Worm (Caenorhabditis elegans) whole organism, L3 larva: ENCODE results near the gene gpx-3.
A peak's percentile ranks its signal among the peaks of the same experiment; 100 is the strongest.

ENCODE experiments used
- R02D3.7 ChIP-seq: fragments of 150-350 bp; optimal IDR thresholded peaks from 2 replicates; lab custom pipeline; 2014; ENCODE audit warnings: missing biosample characterization, missing genetic modification characterization
- ZK546.5 ChIP-seq: sonication (generic microtip); optimal IDR thresholded peaks from 2 replicates; lab custom pipeline; 2017; ENCODE audit warnings: missing biosample characterization, missing genetic modification characterization
- aly-2 ChIP-seq: fragments of 150-350 bp; optimal IDR thresholded peaks from 2 replicates; lab custom pipeline; 2014; ENCODE audit warnings: missing biosample characterization, missing genetic modification characterization
- ama-1 ChIP-seq: fragments of 150-350 bp; optimal IDR thresholded peaks from 2 replicates; lab custom pipeline; 2018
- ceh-16 ChIP-seq: sonication (generic microtip); optimal IDR thresholded peaks from 2 replicates; lab custom pipeline; 2017; ENCODE audit warnings: missing biosample characterization, missing genetic modification characterization
- ceh-28 ChIP-seq: fragments of 150-350 bp; optimal IDR thresholded peaks from 2 replicates; lab custom pipeline; 2014; ENCODE audit warnings: missing biosample characterization, missing genetic modification reagents, missing genetic modification characterization
- ceh-82 ChIP-seq: fragments of 150-350 bp; optimal IDR thresholded peaks from 2 replicates; lab custom pipeline; 2014; ENCODE audit warnings: missing biosample characterization, missing genetic modification characterization
- ceh-9 ChIP-seq: sonication (generic microtip); optimal IDR thresholded peaks from 2 replicates; lab custom pipeline; 2018; ENCODE audit warnings: missing biosample characterization, missing genetic modification characterization
- daf-12 ChIP-seq: fragments of 150-350 bp; optimal IDR thresholded peaks from 2 replicates; lab custom pipeline; 2014; ENCODE audit warnings: missing biosample characterization, missing genetic modification reagents, missing genetic modification characterization
- egl-27 ChIP-seq: sonication (generic microtip); optimal IDR thresholded peaks from 4 replicates; lab custom pipeline; 2017; ENCODE audit warnings: missing biosample characterization, missing genetic modification reagents, missing genetic modification characterization
- elt-2 ChIP-seq: sonication (generic microtip); optimal IDR thresholded peaks from 2 replicates; lab custom pipeline; 2016; ENCODE audit warnings: missing genetic modification reagents, mild to moderate bottlenecking, missing genetic modification characterization, missing compliant biosample characterization
- elt-3 ChIP-seq, 3 experiments: fragments of 150-350 bp in 1 of 3; sonication (generic microtip) in 2 of 3; optimal IDR thresholded peaks; 2 replicates in 2 of 3; 4 replicates in 1 of 3; lab custom pipeline; 2014 to 2017; ENCODE audit warnings: missing biosample characterization in 3 of 3, missing genetic modification characterization in 3 of 3
- eor-1 ChIP-seq, 2 experiments: fragments of 150-350 bp; optimal IDR thresholded peaks; 2 replicates each; lab custom pipeline; 2014 to 2018; ENCODE audit warnings: missing biosample characterization in 2 of 2, missing genetic modification characterization in 2 of 2
- fkh-10 ChIP-seq: sonication (generic microtip); optimal IDR thresholded peaks from 2 replicates; lab custom pipeline; 2017; ENCODE audit warnings: missing biosample characterization, missing genetic modification reagents, missing genetic modification characterization
- fkh-2 ChIP-seq: fragments of 150-350 bp; optimal IDR thresholded peaks from 2 replicates; lab custom pipeline; 2014; ENCODE audit warnings: missing biosample characterization, missing genetic modification reagents, missing genetic modification characterization
- fos-1 ChIP-seq: fragments of 150-350 bp; optimal IDR thresholded peaks from 2 replicates; lab custom pipeline; 2014; ENCODE audit warnings: missing biosample characterization, missing genetic modification characterization
- hmg-11 ChIP-seq: sonication (generic microtip); optimal IDR thresholded peaks from 2 replicates; lab custom pipeline; 2016; ENCODE audit warnings: missing genetic modification characterization, missing compliant biosample characterization
- jun-1 ChIP-seq: fragments of 150-350 bp; optimal IDR thresholded peaks from 2 replicates; lab custom pipeline; 2014; ENCODE audit warnings: missing biosample characterization, missing genetic modification reagents, missing genetic modification characterization
- lin-15B ChIP-seq: fragments of 150-350 bp; optimal IDR thresholded peaks from 2 replicates; lab custom pipeline; 2014; ENCODE audit warnings: missing biosample characterization, missing genetic modification characterization
- lin-39 ChIP-seq: fragments of 150-350 bp; optimal IDR thresholded peaks from 2 replicates; lab custom pipeline; 2018; ENCODE audit warnings: missing biosample characterization, missing genetic modification reagents, missing genetic modification characterization
- lsy-12 ChIP-seq: sonication (generic microtip); optimal IDR thresholded peaks from 2 replicates; lab custom pipeline; 2016; ENCODE audit warnings: mild to moderate bottlenecking, missing genetic modification characterization, missing compliant biosample characterization
- mdl-1 ChIP-seq: fragments of 150-350 bp; optimal IDR thresholded peaks from 2 replicates; lab custom pipeline; 2014; ENCODE audit warnings: missing biosample characterization, missing genetic modification characterization
- mml-1 ChIP-seq: fragments of 150-350 bp; sonication (generic microtip); optimal IDR thresholded peaks from 3 replicates; lab custom pipeline; 2014; ENCODE audit warnings: missing biosample characterization, missing genetic modification characterization
- nfya-1 ChIP-seq: sonication (generic microtip); optimal IDR thresholded peaks from 2 replicates; lab custom pipeline; 2017; ENCODE audit warnings: missing genetic modification characterization, mild to moderate bottlenecking, missing compliant biosample characterization, antibody characterized with exemption, moderate library complexity; ENCODE audit not compliant: insufficient read depth
- nhr-11 ChIP-seq: fragments of 150-350 bp; optimal IDR thresholded peaks from 2 replicates; lab custom pipeline; 2014; ENCODE audit warnings: missing biosample characterization, missing genetic modification characterization
- nhr-12 ChIP-seq: fragments of 150-350 bp; optimal IDR thresholded peaks from 2 replicates; lab custom pipeline; 2014; ENCODE audit warnings: missing biosample characterization, missing genetic modification characterization
- nhr-23 ChIP-seq: fragments of 150-350 bp; optimal IDR thresholded peaks from 2 replicates; lab custom pipeline; 2014; ENCODE audit warnings: missing biosample characterization, missing genetic modification reagents, missing genetic modification characterization
- nhr-237 ChIP-seq: fragments of 150-350 bp; optimal IDR thresholded peaks from 2 replicates; lab custom pipeline; 2014; ENCODE audit warnings: missing biosample characterization, missing genetic modification characterization
- nhr-25 ChIP-seq: sonication (generic microtip); optimal IDR thresholded peaks from 2 replicates; lab custom pipeline; 2017; ENCODE audit warnings: missing biosample characterization, missing genetic modification characterization
- nhr-43 ChIP-seq: sonication (generic microtip); optimal IDR thresholded peaks from 2 replicates; lab custom pipeline; 2016; ENCODE audit warnings: mild to moderate bottlenecking, missing genetic modification characterization, missing compliant biosample characterization; ENCODE audit not compliant: poor library complexity, severe bottlenecking
- nhr-76 ChIP-seq: fragments of 150-350 bp; sonication (generic microtip); optimal IDR thresholded peaks from 5 replicates; lab custom pipeline; 2014; ENCODE audit warnings: missing biosample characterization, missing genetic modification characterization
- nhr-77 ChIP-seq: fragments of 150-350 bp; optimal IDR thresholded peaks from 2 replicates; lab custom pipeline; 2014; ENCODE audit warnings: missing biosample characterization, missing genetic modification characterization
- pha-4 ChIP-seq: fragments of 150-350 bp; optimal IDR thresholded peaks from 2 replicates; lab custom pipeline; 2014; ENCODE audit warnings: missing biosample characterization, missing genetic modification reagents, missing genetic modification characterization
- pqm-1 ChIP-seq: fragments of 150-350 bp; optimal IDR thresholded peaks from 2 replicates; lab custom pipeline; 2017; ENCODE audit warnings: missing biosample characterization, missing genetic modification characterization, inconsistent platforms
- skn-1 ChIP-seq: fragments of 150-350 bp; optimal IDR thresholded peaks from 2 replicates; lab custom pipeline; 2014; ENCODE audit warnings: missing biosample characterization, missing genetic modification characterization
- snpc-4 ChIP-seq: fragments of 150-350 bp; optimal IDR thresholded peaks from 2 replicates; lab custom pipeline; 2014; ENCODE audit warnings: missing biosample characterization, missing genetic modification characterization
- unc-39 ChIP-seq: sonication (generic microtip); optimal IDR thresholded peaks from 4 replicates; lab custom pipeline; 2017; ENCODE audit warnings: missing biosample characterization, missing genetic modification characterization
- unc-62 ChIP-seq: fragments of 150-350 bp; sonication (generic microtip); optimal IDR thresholded peaks from 4 replicates; lab custom pipeline; 2014; ENCODE audit warnings: missing biosample characterization, missing genetic modification reagents, missing genetic modification characterization
- zag-1 ChIP-seq: fragments of 150-350 bp; optimal IDR thresholded peaks from 2 replicates; lab custom pipeline; 2014; ENCODE audit warnings: missing biosample characterization, missing genetic modification characterization
- ztf-11 ChIP-seq: fragments of 150-350 bp; optimal IDR thresholded peaks from 2 replicates; lab custom pipeline; 2014; ENCODE audit warnings: missing biosample characterization, missing genetic modification characterization
- ztf-4 ChIP-seq: fragments of 150-350 bp; optimal IDR thresholded peaks from 2 replicates; lab custom pipeline; 2014; ENCODE audit warnings: missing biosample characterization, missing genetic modification characterization

gpx-3 gene

DNA sequence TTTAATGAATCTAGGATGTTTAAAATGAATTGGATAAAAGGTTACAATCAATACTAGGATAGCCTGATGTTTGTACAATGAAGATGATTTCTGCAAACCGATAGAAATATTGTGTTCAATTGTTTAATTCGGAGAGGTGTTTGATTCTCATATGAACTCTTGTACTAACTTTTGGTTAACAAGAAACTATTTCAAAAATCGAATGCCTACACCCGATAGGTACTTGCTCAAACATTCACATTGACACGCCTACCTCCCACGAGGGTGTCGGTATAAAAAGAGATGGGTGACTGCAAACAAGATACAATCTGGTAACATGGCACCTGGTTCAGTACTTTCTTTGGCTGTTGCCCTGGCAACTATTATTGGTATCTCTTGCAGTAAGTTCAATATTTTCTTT is at the start of gene gpx-3:
TSS of gene gpx-3 (plus strand) at position 301 of the 400 bp plus-strand sequence.
- TF ChIP-seq nhr-76 (tag; lab: Kevin White, UChicago) (no peak), nhr-12 (tag; lab: Kevin White, UChicago) (no peak), nhr-237 (tag; lab: Kevin White, UChicago) (no peak), pha-4 (tag; lab: Kevin White, UChicago) (peak; percentile 2), unc-39 (tag; lab: Kevin White, UChicago) (no peak), jun-1 (tag; lab: Kevin White, UChicago) (no peak)

DNA sequence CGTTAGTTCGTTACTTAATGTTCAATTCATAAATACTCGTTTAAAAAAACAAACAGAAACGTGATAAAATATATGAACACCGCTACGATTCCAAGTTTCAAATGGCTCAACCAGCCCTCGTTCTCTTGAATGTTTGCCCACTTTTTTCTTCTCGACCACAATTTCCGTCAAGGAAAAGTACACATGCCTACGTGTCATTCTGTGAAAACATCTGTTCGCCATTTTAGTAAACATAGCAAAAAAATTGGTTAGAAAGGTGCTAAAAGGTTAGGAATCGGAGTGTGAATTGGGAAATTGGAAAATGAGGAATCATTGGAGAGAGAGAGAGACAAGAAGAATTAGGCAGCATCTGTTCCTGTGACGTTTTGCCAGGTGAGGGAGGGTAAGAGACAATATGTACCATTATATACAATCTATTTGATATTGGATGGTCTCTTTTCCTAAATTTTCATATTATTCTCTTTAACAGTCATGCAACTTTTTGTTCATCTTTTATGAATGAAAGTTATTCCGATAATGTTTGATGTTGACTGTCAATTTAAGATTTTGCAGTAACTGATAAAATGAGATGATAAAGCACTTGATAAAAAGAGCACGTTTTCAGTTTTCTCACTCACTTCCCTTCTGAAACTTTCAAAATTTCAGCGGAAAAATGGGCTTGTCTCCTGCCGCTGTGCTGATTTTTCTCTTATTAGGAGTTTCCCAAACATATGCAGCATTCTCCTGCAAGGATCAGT is 48.3 kb upstream of the gpx-3 start, which contains the start of gene nuc-1:
TSS of gene nuc-1 (plus strand) at position 612 of the 737 bp plus-strand sequence.
- TF ChIP-seq hmg-11 (tag; lab: Kevin White, UChicago), result no peak
- TF ChIP-seq pha-4 (tag; lab: Kevin White, UChicago), result peak; percentile 92
- peak; percentile 61 for TF ChIP-seq pqm-1
- no peak for TF ChIP-seq nfya-1 (tag; lab: Kevin White, UChicago)
- no peak for TF ChIP-seq ceh-82
- peak; percentile 76 for TF ChIP-seq elt-2
- TF ChIP-seq egl-27 (tag; lab: Kevin White, UChicago), result no peak
- TF ChIP-seq nhr-43 (tag; lab: Kevin White, UChicago), result no peak

DNA sequence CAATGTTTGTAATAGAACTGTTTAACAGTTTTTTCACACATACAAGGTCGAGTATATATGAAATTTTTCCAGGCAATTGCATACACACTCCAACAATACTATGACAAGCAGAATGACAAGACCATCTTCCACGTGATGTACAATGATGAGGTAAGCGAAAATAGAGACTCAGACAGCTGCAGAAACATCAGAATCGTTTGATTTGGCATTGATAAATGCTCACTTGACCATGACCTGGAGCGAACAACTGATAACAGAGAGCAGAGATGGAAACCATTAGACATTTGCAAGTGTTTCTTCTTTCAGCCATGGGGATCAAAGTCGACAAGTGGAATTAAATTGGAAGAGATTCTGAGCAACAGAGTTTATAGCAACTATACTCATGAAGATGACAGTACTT is 47.3 kb upstream of the gpx-3 start:
- TF ChIP-seq pqm-1 (peak; percentile 96), fkh-2 (tag; lab: Kevin White, UChicago) (no peak), ama-1 (lab: Kevin White, UChicago) (no peak), lin-39 (tag; lab: Kevin White, UChicago) (no peak), R02D3.7 (no peak), ztf-4 (tag; lab: Kevin White, UChicago) (no peak), ZK546.5 (tag; lab: Kevin White, UChicago) (no peak), unc-62 (no peak), eor-1 (tag; optimal IDR thresholded peaks at IDR 0.05; lab: Kevin White, UChicago) (no peak), fkh-10 (GFP tag; lab: Kevin White, UChicago) (no peak), nhr-43 (tag; lab: Kevin White, UChicago) (no peak), ceh-9 (tag; lab: Kevin White, UChicago) (no peak), ceh-82 (no peak), jun-1 (tag; lab: Kevin White, UChicago) (peak; percentile 67), daf-12 (no peak), lsy-12 (tag; lab: Kevin White, UChicago) (no peak), nhr-11 (tag; lab: Kevin White, UChicago) (no peak), nhr-25 (tag; lab: Kevin White, UChicago) (no peak), nhr-237 (tag; lab: Kevin White, UChicago) (no peak), skn-1 (tag; lab: Kevin White, UChicago) (no peak), egl-27 (tag; lab: Kevin White, UChicago) (no peak), aly-2 (tag; lab: Kevin White, UChicago) (no peak), snpc-4 (no peak), fos-1 (tag; lab: Kevin White, UChicago) (no peak), hmg-11 (tag; lab: Kevin White, UChicago) (no peak), ceh-28 (tag; lab: Kevin White, UChicago) (no peak), nhr-77 (no peak), zag-1 (tag; lab: Kevin White, UChicago) (no peak), lin-15B (tag; lab: Kevin White, UChicago) (no peak), ztf-11 (no peak), nhr-23 (tag; lab: Kevin White, UChicago) (no peak), ceh-16 (tag; lab: Kevin White, UChicago) (no peak), elt-3 (tag; optimal IDR thresholded peaks at IDR 0.05; lab: Kevin White, UChicago) (no peak), elt-2 (peak; percentile 96), mml-1 (tag; lab: Kevin White, UChicago) (no peak), mdl-1 (tag; lab: Kevin White, UChicago) (peak; percentile 20), pha-4 (tag; lab: Kevin White, UChicago) (peak; percentile 36)
